Worm (Caenorhabditis elegans) whole organism, L1 larva: Measurements from ENCODE around the gene srh-236.

Experiments used
- ama-1 ChIP-seq: fragments of 150-350 bp; optimal IDR thresholded peaks from 2 replicates; lab custom pipeline; 2014
- ceh-63 ChIP-seq: fragments of 200-800 bp; sonication (Bioruptor generic); optimal IDR thresholded peaks from 2 replicates; lab custom pipeline; 2018; ENCODE audit warnings: mild to moderate bottlenecking, missing genetic modification characterization, missing compliant biosample characterization
- vab-15 ChIP-seq: sonication (generic microtip); optimal IDR thresholded peaks from 2 replicates; lab custom pipeline; 2017; ENCODE audit warnings: missing genotype, mild to moderate bottlenecking, missing genetic modification characterization, missing compliant biosample characterization

ce11 chrV:17236345-17236744 is 24.5 kb upstream of the srh-236 start, which contains the start of gene T19C9.10:
- TF ChIP-seq ceh-63, result no peak
- no peak for TF ChIP-seq ama-1 (lab: Kevin White, UChicago)
- no peak for TF ChIP-seq vab-15 (tag; lab: Kevin White, UChicago)
